Fruit fly (Drosophila melanogaster) whole organism, adult: ENCODE results near the gene CG31872.

Source experiments
- CG11617 ChIP-seq: fragments of 200-800 bp; sonication (Bioruptor generic); optimal IDR thresholded peaks from 2 replicates; lab custom pipeline; 2017; ENCODE audit warnings: mild to moderate bottlenecking, missing biosample characterization, missing genetic modification reagents, missing genetic modification characterization
- CG12768 ChIP-seq: fragments of 200-800 bp; sonication (Bioruptor generic); optimal IDR thresholded peaks from 2 replicates; lab custom pipeline; 2017; ENCODE audit warnings: missing biosample characterization, missing genetic modification characterization, mild to moderate bottlenecking, moderate library complexity, missing genetic modification reagents
- CG14711 ChIP-seq: fragments of 200-800 bp; sonication (Bioruptor generic); optimal IDR thresholded peaks from 2 replicates; lab custom pipeline; 2018; ENCODE audit warnings: missing biosample characterization, mild to moderate bottlenecking, missing genetic modification characterization, moderate library complexity
- CG1620 ChIP-seq: fragments of 200-800 bp; sonication (Bioruptor generic); optimal IDR thresholded peaks from 2 replicates; lab custom pipeline; 2016; ENCODE audit warnings: missing biosample characterization, missing genetic modification characterization
- CG33017 ChIP-seq: fragments of 200-800 bp; sonication (Bioruptor generic); optimal IDR thresholded peaks from 2 replicates; lab custom pipeline; 2018; ENCODE audit warnings: missing biosample characterization, mild to moderate bottlenecking, missing genetic modification characterization, moderate library complexity
- CG5204 ChIP-seq: fragments of 200-800 bp; sonication (Bioruptor generic); optimal IDR thresholded peaks from 2 replicates; lab custom pipeline; 2016; ENCODE audit warnings: missing biosample characterization, missing genetic modification characterization
- CG7045 ChIP-seq: fragments of 200-800 bp; sonication (Bioruptor generic); optimal IDR thresholded peaks from 2 replicates; lab custom pipeline; 2017; ENCODE audit warnings: missing biosample characterization, mild to moderate bottlenecking, missing genetic modification characterization
- CG7101 ChIP-seq: fragments of 200-800 bp; sonication (Bioruptor generic); optimal IDR thresholded peaks from 2 replicates; lab custom pipeline; 2018; ENCODE audit warnings: missing biosample characterization, mild to moderate bottlenecking, missing genetic modification characterization, moderate library complexity
- Clk ChIP-seq: fragments of 200-800 bp; sonication (Bioruptor generic); optimal IDR thresholded peaks from 2 replicates; lab custom pipeline; 2017; ENCODE audit warnings: missing biosample characterization, missing genetic modification characterization
- Crg-1 ChIP-seq: fragments of 200-800 bp; sonication (Bioruptor generic); optimal IDR thresholded peaks from 2 replicates; lab custom pipeline; 2016; ENCODE audit warnings: missing biosample characterization, missing genetic modification characterization
- Hr96 ChIP-seq: fragments of 200-800 bp; sonication (Bioruptor generic); optimal IDR thresholded peaks from 2 replicates; lab custom pipeline; 2016; ENCODE audit warnings: missing biosample characterization, missing genetic modification characterization
- Mnt ChIP-seq: fragments of 200-800 bp; sonication (Bioruptor generic); optimal IDR thresholded peaks from 2 replicates; lab custom pipeline; 2016; ENCODE audit warnings: missing biosample characterization, mild to moderate bottlenecking, missing genetic modification characterization
- bab1 ChIP-seq: fragments of 200-800 bp; sonication (Bioruptor generic); optimal IDR thresholded peaks from 3 replicates; lab custom pipeline; 2019; ENCODE audit warnings: missing biosample characterization, mild to moderate bottlenecking, missing genetic modification characterization, moderate library complexity
- cic ChIP-seq: fragments of 200-800 bp; sonication (Bioruptor generic); optimal IDR thresholded peaks from 2 replicates; lab custom pipeline; 2017; ENCODE audit warnings: missing biosample characterization, mild to moderate bottlenecking, missing genetic modification characterization, moderate library complexity
- cnc ChIP-seq, 2 experiments: fragments of >200 bp; optimal IDR thresholded peaks; 2 replicates each; lab custom pipeline; 2017
- kay ChIP-seq: fragments of 200-800 bp; sonication (Bioruptor generic); peaks from one replicate; lab custom pipeline; 2016; ENCODE audit warnings: missing biosample characterization, missing genetic modification characterization, borderline replicate concordance
- ovo ChIP-seq: fragments of 200-800 bp; sonication (Bioruptor generic); optimal IDR thresholded peaks from 2 replicates; lab custom pipeline; 2016; ENCODE audit warnings: missing biosample characterization, missing genetic modification characterization
- pad ChIP-seq: fragments of 200-800 bp; sonication (Bioruptor generic); optimal IDR thresholded peaks from 3 replicates; lab custom pipeline; 2017; ENCODE audit warnings: missing biosample characterization, missing genetic modification characterization, mild to moderate bottlenecking, moderate library complexity, missing genetic modification reagents
- tj ChIP-seq: fragments of 200-800 bp; sonication (Bioruptor generic); optimal IDR thresholded peaks from 3 replicates; lab custom pipeline; 2017; ENCODE audit warnings: missing biosample characterization, mild to moderate bottlenecking, missing genetic modification characterization, moderate library complexity
- toe ChIP-seq: fragments of 200-800 bp; sonication (Bioruptor generic); optimal IDR thresholded peaks from 2 replicates; lab custom pipeline; 2016; ENCODE audit warnings: missing biosample characterization, missing genetic modification characterization

The CG31872 gene

dm6 chr2L:10646726-10647125, 7.0 kb downstream of the CG31872 start:
- TF ChIP-seq Clk (no peak), CG14711 (tag; lab: Kevin White, UChicago) (no peak), CG7101 (no peak), pad (no peak), cic (no peak), Crg-1 (GFP tag; lab: Kevin White, UChicago) (no peak), CG33017 (tag; lab: Kevin White, UChicago) (no peak), tj (GFP tag; lab: Kevin White, UChicago) (no peak), CG1620 (GFP tag; lab: Kevin White, UChicago) (no peak), CG11617 (no peak), cnc (optimal IDR thresholded peaks at IDR 0.05; lab: Kevin White, UChicago) (no peak), Mnt (GFP tag; lab: Kevin White, UChicago) (no peak), Hr96 (GFP tag; lab: Kevin White, UChicago) (no peak), ovo (GFP tag; lab: Kevin White, UChicago) (no peak), CG12768 (GFP tag; lab: Kevin White, UChicago) (no peak), bab1 (GFP tag; lab: Kevin White, UChicago) (no peak), kay (GFP tag; lab: Kevin White, UChicago) (no peak), toe (GFP tag; lab: Kevin White, UChicago) (no peak), CG5204 (GFP tag; lab: Kevin White, UChicago) (no peak)

DNA sequence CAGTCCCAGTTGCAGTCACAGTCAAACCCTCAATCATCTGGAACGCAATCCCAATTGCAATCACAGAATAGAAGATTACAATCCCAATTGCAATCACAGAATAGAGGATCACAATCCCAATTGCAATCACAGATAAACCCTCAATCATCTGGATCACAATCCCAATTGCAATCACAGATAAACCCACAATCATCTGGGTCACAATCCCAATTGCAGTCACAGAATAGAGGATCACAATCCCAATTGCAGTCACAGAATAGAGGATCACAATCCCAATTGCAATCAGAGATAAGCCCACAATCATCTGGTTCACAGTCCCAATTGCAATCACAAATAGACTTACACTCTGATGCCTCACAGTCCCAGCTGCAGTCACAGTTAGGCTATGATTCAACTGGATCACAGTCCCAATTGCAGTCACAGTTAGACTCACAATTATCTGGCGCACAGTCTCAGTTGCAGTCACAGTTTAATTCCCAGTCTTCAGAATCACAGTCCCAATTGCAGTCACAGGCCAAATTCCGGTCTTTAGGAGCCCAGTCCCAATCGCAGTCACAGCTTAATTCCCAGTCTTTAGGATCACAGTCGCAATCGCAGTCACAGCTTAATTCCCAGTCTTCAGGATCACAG, 8.1 kb downstream of the CG31872 start:
- TF ChIP-seq Mnt (GFP tag; lab: Kevin White, UChicago) (no peak), cic (no peak), CG33017 (tag; lab: Kevin White, UChicago) (no peak), bab1 (GFP tag; lab: Kevin White, UChicago) (no peak), ovo (GFP tag; lab: Kevin White, UChicago) (no peak), Crg-1 (GFP tag; lab: Kevin White, UChicago) (no peak), kay (GFP tag; lab: Kevin White, UChicago) (no peak), Clk (no peak), toe (GFP tag; lab: Kevin White, UChicago) (no peak)

dm6 chr2L:10651313-10651712, 11.6 kb downstream of the CG31872 start, which contains the start of gene dbf:
Gene dbf (plus strand): TSS chr2L:10651613.
- no peak for TF ChIP-seq pad
- TF ChIP-seq toe (GFP tag; lab: Kevin White, UChicago), result no peak
- no peak for TF ChIP-seq CG33017 (tag; lab: Kevin White, UChicago)

- TF ChIP-seq pad (no peak), CG5204 (GFP tag; lab: Kevin White, UChicago) (no peak), Clk (no peak), cic (no peak), CG1620 (GFP tag; lab: Kevin White, UChicago) (no peak), CG11617 (no peak), Hr96 (GFP tag; lab: Kevin White, UChicago) (no peak), bab1 (GFP tag; lab: Kevin White, UChicago) (no peak), CG12768 (GFP tag; lab: Kevin White, UChicago) (no peak), tj (GFP tag; lab: Kevin White, UChicago) (no peak), CG7045 (GFP tag; lab: Kevin White, UChicago) (no peak), cnc (optimal IDR thresholded peaks at IDR 0.05; lab: Kevin White, UChicago) (no peak), toe (GFP tag; lab: Kevin White, UChicago) (no peak), kay (GFP tag; lab: Kevin White, UChicago) (no peak), CG7101 (no peak)
Observed at dm6 chr2L:10654520-10654919, 14.8 kb downstream of the CG31872 start.

- TF ChIP-seq toe (GFP tag; lab: Kevin White, UChicago) (no peak), kay (GFP tag; lab: Kevin White, UChicago) (no peak), CG7045 (GFP tag; lab: Kevin White, UChicago) (no peak), CG33017 (tag; lab: Kevin White, UChicago) (no peak), cic (no peak), cnc (optimal IDR thresholded peaks at IDR 0.05; lab: Kevin White, UChicago) (no peak), CG12768 (GFP tag; lab: Kevin White, UChicago) (no peak), Mnt (GFP tag; lab: Kevin White, UChicago) (no peak), Crg-1 (GFP tag; lab: Kevin White, UChicago) (no peak), Clk (no peak), CG1620 (GFP tag; lab: Kevin White, UChicago) (no peak), ovo (GFP tag; lab: Kevin White, UChicago) (no peak)
Observed at dm6 chr2L:10657981-10658380, 18.2 kb downstream of the CG31872 start, which contains the start of gene CG45690. Gene CG45690 (plus strand): TSS chr2L:10658281.

dm6 chr2L:10661490-10662240, 21.9 kb downstream of the CG31872 start, which contains the start of gene CG31871:
Gene CG31871 (plus strand): TSS chr2L:10662081.
- TF ChIP-seq CG7045 (GFP tag; lab: Kevin White, UChicago) (peak; percentile 22), cic (no peak), toe (GFP tag; lab: Kevin White, UChicago) (no peak)
